Fruit fly (Drosophila melanogaster): ENCODE data around the gene CG13894.

CG13894 gene

DNA sequence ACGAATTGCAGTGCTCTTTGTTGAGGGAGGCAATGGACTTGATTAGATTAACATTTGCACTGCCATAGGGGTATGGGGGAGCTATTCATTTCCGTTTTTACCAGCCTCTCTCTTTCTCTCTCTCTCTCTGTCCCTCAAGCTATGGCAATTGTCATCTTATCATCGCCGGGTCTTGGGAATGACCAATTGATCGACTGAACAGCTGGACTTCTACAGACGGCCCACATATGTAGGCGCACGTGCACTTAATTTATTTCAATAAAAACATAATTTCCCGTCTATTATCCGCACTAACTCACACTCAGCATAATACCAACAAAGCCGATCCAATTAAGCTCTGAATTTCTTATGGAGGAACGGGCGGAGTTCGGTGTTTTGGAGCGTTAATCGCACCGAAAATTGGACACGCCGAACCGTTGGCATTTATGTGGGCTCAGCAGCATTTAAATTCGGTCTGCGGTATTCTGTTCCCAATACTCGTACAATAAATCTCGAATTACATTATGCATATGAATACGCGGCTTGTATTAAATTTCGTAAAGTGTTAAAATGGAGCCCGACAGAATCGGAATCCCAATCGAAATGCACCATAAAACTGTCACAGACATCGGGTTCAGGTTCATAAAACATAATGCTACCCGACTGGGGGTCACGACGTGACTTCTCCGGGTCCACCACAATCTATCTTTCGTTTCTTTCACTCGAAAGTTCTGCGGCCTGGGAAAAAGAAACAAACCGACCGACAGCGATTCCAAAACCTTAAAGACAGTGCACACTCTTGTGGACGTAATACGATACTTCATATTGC lies 24.9 kb upstream of the CG13894 start:
- TF ChIP-seq CG8478 (optimal IDR thresholded peaks at IDR 0.05) (no peak), CTCF (optimal IDR thresholded peaks at IDR 0.05) (no peak)

DNA sequence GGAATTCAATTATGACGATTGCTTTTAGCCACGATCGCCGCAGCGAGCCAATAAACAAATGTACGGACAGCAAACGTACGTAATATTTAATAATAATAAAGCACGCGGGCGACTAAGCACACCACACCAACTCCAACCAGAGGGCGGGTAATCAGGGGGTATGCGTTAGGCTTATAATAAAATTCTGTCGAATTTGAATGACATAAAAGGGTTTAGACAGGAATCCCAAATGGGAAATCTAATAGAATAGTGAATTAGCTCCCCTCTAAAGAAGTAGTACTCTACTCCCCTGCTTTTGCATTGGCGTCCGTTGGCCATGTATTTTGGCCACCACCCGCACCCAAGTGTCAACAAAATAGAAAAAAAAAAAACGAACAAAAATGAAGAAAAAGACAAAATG lies 23.4 kb upstream of the CG13894 start:
- TF ChIP-seq CTCF (optimal IDR thresholded peaks at IDR 0.05) (no peak), CG8478 (optimal IDR thresholded peaks at IDR 0.05) (no peak)

DNA sequence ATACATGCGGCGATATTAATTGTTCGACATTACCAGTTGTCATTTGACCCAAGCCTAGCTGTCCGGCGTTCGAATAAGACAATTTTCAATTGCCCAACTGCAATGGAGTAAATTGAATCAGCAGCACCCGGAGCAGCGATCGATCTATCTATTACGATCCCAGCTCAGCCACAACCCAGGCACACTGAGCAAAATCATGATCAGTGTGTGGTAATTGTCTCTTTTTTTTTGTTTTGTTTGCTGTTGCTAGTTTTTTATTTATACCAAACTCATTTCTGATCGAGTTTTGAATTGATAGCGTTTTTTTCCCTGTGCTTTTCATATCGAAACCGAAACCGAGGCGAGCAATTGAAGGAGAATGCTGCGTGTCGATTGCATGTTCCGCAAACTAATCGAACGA lies 22.9 kb upstream of the CG13894 start:
- TF ChIP-seq CG8478 (optimal IDR thresholded peaks at IDR 0.05) (no peak), CTCF (optimal IDR thresholded peaks at IDR 0.05) (no peak)

DNA sequence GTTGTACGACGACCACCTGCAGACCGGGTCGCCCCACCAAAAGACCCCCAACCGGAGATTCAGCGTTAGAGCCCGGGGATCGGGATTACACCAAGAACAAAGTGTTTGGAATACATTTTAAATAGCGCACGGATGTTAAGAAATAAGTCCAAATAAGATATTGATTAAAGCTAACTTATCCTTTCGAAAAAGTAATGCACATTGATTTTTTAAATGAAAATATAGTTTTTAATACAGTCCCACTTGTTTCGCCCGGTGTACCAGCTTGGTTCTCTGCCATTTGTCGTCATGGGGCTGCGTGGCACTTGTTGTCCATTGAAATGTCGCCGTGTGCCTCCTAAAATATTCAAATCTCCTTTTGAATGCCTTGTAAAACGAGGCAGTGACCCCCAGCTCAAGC lies 22.1 kb upstream of the CG13894 start:
- TF ChIP-seq CTCF (optimal IDR thresholded peaks at IDR 0.05) = no peak
- TF ChIP-seq CG8478 (optimal IDR thresholded peaks at IDR 0.05) = no peak

DNA sequence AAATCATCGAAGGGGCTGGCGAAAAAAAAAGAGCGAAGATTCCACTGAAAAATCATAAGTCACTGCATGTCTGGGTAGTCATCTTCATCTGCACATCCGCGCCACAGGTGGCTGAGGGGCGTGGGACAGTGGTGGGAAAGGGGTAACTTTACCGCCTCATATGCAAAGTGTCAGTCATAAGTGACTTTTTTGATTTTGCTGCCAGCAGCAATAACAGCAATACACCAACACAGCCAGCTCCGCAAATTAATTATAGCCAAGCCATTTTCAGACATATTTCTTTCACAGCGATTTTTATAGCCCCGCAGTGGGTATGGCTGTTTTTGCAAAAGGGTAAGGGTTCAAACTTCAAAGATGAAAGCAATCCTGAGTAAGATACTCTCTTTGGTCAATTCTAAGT lies 19.4 kb upstream of the CG13894 start:
- TF ChIP-seq CTCF (optimal IDR thresholded peaks at IDR 0.05) = no peak
- TF ChIP-seq CG8478 (optimal IDR thresholded peaks at IDR 0.05) = no peak

DNA sequence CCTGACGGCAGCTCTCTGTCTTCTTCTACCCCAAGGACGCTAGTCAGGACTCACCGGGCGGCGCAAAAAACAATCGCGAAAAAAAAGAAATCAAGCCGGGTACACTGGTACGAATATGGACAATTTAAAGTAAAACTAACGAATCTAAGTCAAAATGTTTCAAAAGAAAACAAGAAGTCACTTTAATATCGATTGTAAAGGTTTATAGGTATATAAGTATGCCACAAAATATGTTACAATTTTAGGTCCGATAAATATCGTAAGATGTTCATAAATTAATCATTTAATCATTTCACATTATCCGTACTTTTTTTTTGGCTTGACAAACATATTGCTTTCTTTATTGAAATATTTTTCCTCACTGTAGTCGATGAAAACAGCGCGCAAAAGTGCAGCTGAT lies 17.1 kb upstream of the CG13894 start:
- TF ChIP-seq CTCF (optimal IDR thresholded peaks at IDR 0.05) (no peak), CG8478 (optimal IDR thresholded peaks at IDR 0.05) (no peak)

DNA sequence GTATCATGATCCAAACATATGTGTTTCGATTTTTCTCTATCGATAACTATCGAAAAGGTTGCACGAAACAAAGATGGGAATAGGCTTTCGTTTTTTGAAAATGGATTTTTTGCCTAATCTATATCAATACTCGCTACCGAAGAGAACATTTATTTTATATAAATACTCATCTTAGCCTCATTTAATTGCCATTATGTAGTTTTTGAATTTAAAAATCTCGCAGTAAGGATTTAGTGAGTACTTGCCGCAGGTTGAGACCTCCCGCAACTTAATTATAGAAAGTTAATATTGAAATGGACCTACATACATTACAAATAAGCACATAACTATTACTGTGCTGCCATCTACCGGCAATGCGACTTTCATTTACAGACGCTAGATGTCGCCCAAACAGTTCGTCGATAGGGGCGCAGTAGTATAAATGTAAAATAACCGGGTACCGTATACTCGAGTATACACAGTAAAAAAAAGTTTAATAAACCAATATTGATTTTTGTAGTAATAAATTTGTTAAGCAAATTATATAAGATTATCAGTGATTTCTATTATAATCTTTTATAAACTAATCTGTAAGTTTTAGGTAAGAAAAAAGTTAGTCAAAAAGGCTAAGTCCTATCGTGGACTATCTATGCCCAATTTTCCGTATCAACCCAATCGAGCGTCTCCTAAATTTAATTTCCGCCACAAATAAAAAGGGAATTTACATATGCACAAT lies 13.1 kb upstream of the CG13894 start, which contains the start of gene CG13896:
TSS of gene CG13896 (minus strand) at position 12 of the 715 bp plus-strand sequence.
- TF ChIP-seq CG8478 (optimal IDR thresholded peaks at IDR 0.05) (peak; percentile 71), CTCF (optimal IDR thresholded peaks at IDR 0.05) (peak; percentile 95 to 99)

DNA sequence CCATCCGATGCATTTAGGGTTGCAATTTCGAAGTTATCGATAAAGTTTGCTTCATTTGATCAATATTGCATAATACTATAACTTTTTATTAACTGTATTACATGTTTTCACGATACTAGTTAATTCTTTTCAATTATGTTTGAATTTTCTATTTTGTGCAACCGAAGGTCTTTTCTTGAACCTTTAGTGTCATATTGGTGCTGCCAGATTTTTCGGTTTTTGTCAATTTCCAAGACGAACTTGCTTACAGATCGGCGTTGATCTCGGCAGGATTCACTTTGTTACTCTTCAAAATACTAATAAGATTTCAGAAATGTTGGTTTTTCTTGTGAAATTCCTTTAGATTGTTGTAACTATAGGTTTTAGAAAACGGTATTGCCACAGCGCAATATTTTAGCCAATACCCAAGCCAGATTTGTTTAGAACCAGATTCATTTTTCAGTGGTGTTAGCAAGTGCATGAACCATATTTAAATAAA lies 11.4 kb upstream of the CG13894 start, which contains the start of gene CkIIalpha-i3:
TSS of gene CkIIalpha-i3 (minus strand) at position 263 of the 478 bp plus-strand sequence.
- no peak for TF ChIP-seq CG8478 (optimal IDR thresholded peaks at IDR 0.05)
- peak; percentile 36 to 57 for TF ChIP-seq CTCF (optimal IDR thresholded peaks at IDR 0.05)

DNA sequence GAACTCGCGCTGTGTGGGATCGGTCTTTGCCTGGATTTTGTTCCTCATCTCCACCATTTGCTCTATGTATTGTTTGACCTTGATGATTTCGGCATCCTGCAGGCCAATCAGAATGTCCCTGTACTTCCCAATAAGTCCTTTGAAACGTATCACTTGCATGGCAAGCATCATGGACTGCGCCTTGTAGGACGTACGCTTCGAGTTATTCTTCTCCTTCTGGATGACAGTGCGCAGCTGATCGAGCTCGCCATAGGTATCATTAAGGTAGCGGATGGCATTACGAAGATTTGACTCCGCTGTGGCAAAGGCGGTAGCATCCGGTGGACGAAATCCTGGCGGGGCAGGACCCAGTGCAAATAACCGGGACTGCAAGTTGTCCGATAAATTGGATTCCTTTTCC lies 10.9 kb upstream of the CG13894 start:
- peak in 1 of 2 experiments; percentile 5 for TF ChIP-seq CTCF (optimal IDR thresholded peaks at IDR 0.05)
- TF ChIP-seq CG8478 (optimal IDR thresholded peaks at IDR 0.05) = no peak

DNA sequence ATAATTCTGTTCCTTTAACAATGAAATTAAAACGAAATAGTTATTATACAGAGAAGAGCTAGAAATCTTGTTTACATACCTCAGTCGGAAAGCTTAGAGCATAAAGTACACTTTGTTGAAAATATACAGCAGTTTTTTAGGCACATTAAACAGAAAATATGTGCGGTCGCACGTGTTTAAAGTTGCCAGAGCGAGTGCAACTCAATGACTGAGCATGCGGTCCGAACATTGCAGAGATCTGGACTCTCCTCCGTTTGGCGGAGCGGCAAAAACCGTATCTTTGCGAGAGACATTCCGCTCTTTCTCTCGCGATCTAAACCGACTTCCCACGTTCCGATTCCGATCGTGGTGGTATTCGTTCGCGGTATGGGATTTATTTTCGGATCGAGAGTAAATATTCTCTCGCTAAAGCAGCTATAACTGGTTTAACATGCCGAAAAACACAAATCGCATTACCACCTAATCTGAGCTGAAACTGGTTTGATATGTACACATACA lies 9.1 kb upstream of the CG13894 start, which contains the start of gene CG13895:
TSS of gene CG13895 (minus strand) at position 214 of the 498 bp plus-strand sequence.
- no peak for TF ChIP-seq CG8478 (optimal IDR thresholded peaks at IDR 0.05)
- TF ChIP-seq CTCF (optimal IDR thresholded peaks at IDR 0.05) = no peak

DNA sequence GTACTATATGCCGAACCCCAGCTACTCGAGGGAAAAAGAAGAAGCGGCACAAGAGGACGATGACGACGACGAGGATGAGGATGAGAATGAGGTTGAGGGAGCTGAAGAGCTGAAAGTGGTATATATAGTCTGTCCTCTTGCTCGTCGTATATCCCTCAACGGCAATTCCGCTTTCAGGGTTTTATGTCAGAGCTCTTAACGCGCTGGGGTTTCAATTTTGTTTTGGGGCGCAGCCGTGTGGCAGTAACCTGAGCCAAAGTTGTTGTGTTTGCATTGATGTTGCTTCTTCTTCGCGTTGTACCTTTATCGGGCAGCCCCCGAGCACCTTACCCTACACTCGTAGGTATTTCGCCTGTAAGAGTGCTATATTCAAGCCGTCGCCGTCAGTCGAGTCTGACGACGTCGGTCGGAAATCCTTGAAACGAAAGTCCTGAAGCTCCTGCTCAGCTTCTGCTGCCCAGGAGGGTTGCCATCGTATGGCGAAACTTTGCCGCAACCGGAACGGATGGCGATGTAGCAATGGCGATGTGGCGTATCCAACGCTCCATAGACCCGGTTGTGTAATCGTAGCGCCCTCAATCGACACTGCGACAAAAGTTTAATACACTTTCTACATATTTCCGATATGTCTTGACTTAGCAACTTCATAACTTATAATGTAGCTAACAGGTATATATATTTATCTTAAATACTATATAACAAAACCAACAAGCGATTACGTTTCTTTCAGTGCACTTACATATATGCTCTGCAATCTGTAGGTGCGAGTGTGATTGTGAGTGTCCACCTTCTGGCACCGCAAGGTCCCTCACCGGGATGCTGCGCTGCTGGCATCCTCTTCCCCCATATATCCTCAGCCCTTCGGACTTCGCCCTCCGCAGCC lies 6.0 kb upstream of the CG13894 start:
- TF ChIP-seq CTCF (optimal IDR thresholded peaks at IDR 0.05) (no peak), CG8478 (optimal IDR thresholded peaks at IDR 0.05) (no peak)

DNA sequence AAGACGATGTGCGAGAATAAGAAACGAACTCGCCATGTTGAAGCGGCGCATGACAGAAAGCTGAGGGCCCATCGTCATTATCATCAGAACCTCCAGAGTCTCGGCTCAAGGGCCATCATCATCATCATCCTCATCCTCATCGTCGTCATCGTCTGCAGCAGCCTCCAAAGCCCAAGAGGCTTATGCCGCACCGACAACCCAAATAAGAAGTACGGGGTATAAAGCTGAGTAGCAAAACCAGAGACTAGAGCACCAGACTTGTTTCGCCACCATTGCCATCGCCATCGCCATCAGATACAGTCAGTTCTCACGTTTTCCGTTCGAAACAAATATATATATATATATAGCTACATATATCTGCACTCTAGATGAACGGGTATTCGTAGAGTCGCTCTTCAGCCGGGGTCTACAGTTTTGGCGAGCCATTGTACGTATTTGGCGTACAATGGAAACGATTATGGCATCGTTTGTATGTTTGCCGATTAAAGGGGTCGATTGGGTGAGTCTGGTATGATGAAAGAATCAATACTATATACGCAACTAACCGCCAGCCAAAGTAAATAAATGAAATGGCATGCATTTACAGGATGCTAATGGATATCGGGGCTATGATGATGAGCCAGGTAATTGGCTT lies 4.3 kb upstream of the CG13894 start:
- no peak for TF ChIP-seq CTCF (optimal IDR thresholded peaks at IDR 0.05)
- TF ChIP-seq CG8478 (optimal IDR thresholded peaks at IDR 0.05) = no peak

DNA sequence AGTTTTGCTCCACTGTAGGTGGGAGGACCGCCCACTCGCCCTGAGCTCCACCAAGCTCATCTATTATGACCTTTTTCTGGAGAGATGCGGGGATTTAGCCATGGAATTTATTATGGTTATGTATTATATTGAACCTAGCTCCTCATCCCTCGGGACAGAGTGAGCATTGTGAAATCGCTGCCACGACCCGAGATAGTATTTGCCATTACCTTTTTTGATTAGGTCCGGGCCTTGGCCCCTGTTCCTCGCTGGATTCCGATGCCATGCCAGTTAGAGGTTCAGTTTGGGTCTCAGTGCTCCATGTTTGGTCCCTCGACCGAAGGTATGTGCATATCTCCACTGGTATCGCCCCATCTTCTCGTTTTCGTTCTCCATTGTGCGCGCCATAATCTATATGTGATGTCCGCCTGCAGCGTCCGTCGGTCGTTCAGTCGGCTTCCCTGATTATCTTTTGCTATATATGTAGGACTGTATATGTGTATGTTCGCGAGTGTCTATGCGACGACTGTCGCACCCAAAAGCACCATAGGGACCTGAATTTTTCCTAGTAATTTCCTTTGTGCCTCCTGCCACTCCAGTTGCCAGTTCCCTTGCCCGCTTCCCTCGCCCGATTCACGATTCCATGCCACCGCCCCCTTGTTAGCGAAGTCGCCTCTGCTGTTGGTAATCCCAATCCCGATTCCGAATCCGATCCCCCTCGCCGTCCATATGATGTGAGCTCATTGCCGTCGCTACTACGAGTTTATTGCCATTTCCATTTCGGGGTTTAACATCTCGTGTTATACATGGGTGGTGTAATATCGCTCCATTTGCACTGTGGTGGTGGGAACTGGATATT lies 3.1 kb upstream of the CG13894 start:
- no peak for TF ChIP-seq CTCF (optimal IDR thresholded peaks at IDR 0.05)
- no peak for TF ChIP-seq CG8478 (optimal IDR thresholded peaks at IDR 0.05)
